Fruit fly (Drosophila melanogaster): Measurements from ENCODE around the gene ato.

Gene ato

dm6 chr3R:8277494-8278293 is at the start of gene ato:
Gene ato, plus strand, starts transcription at chr3R:8278052.
- no peak for TF ChIP-seq noc (tag; optimal IDR thresholded peaks at IDR 0.05)

- TF ChIP-seq noc (tag; optimal IDR thresholded peaks at IDR 0.05): no peak
These were observed 44.5 kb upstream of the ato start, which contains the start of gene PolI for dm6 chr3R:8233370-8233773. Gene PolI, plus strand, starts transcription at chr3R:8233507.

- no peak for TF ChIP-seq noc (tag; optimal IDR thresholded peaks at IDR 0.05)
These were observed 44.0 kb upstream of the ato start for dm6 chr3R:8233864-8234263.

dm6 chr3R:8239472-8240301 is 38.2 kb upstream of the ato start:
- peak; percentile 93 for TF ChIP-seq noc (tag; optimal IDR thresholded peaks at IDR 0.05)

- TF ChIP-seq noc (tag; optimal IDR thresholded peaks at IDR 0.05): no peak
These were observed 37.6 kb upstream of the ato start, which contains the start of gene Ada2b for dm6 chr3R:8240302-8240682. Gene Ada2b, minus strand, starts transcription at chr3R:8240515.

dm6 chr3R:8243720-8244119 is 34.1 kb upstream of the ato start, which contains the start of the genes CG9636, CG18749 and CG33722:
Gene CG9636, minus strand, starts transcription at chr3R:8243792.
Gene CG18749, plus strand, starts transcription at chr3R:8244055.
Gene CG33722, plus strand, starts transcription at chr3R:8244055.
- TF ChIP-seq noc (tag; optimal IDR thresholded peaks at IDR 0.05): peak; percentile 74

dm6 chr3R:8248138-8248537 is 29.7 kb upstream of the ato start, which contains the start of gene CG15864:
Gene CG15864, plus strand, starts transcription at chr3R:8248438.
- TF ChIP-seq noc (tag; optimal IDR thresholded peaks at IDR 0.05): no peak

dm6 chr3R:8250166-8250733 is 27.6 kb upstream of the ato start, which contains the start of gene mtg:
Gene mtg, plus strand, starts transcription at chr3R:8250497.
- TF ChIP-seq noc (tag; optimal IDR thresholded peaks at IDR 0.05): no peak

- no peak for TF ChIP-seq noc (tag; optimal IDR thresholded peaks at IDR 0.05)
These were observed 26.3 kb upstream of the ato start for dm6 chr3R:8251532-8251931.

- TF ChIP-seq noc (tag; optimal IDR thresholded peaks at IDR 0.05): no peak
These were observed 23.5 kb upstream of the ato start for dm6 chr3R:8254347-8254746.

dm6 chr3R:8256040-8256439 is 21.8 kb upstream of the ato start:
- TF ChIP-seq noc (tag; optimal IDR thresholded peaks at IDR 0.05): no peak

dm6 chr3R:8261634-8262033 is 16.2 kb upstream of the ato start:
- no peak for TF ChIP-seq noc (tag; optimal IDR thresholded peaks at IDR 0.05)

- peak; percentile 81 for TF ChIP-seq noc (tag; optimal IDR thresholded peaks at IDR 0.05)
These were observed 13.4 kb upstream of the ato start, which contains the start of the genes RPA1 and Mcm2 for dm6 chr3R:8264302-8265080. Gene RPA1, minus strand, starts transcription at chr3R:8264451. Gene Mcm2, plus strand, starts transcription at chr3R:8264970.

- TF ChIP-seq noc (tag; optimal IDR thresholded peaks at IDR 0.05): no peak
These were observed 8.1 kb upstream of the ato start, which contains the start of gene CG9630 for dm6 chr3R:8269740-8270139. Gene CG9630, minus strand, starts transcription at chr3R:8269896.

dm6 chr3R:8272573-8273165 is 5.2 kb upstream of the ato start:
- no peak for TF ChIP-seq noc (tag; optimal IDR thresholded peaks at IDR 0.05)
